Worm (Caenorhabditis elegans) whole organism, L2 larva: ENCODE measurements around the gene nhr-38.

Experiments used
- ama-1 ChIP-seq: fragments of 150-350 bp; optimal IDR thresholded peaks from 2 replicates; lab custom pipeline; 2018; ENCODE audit warnings: inconsistent platforms
- blmp-1 ChIP-seq: sonication (generic microtip); optimal IDR thresholded peaks from 2 replicates; lab custom pipeline; 2017; ENCODE audit warnings: missing genetic modification characterization, mild to moderate bottlenecking, missing compliant biosample characterization, antibody characterized with exemption, moderate library complexity; ENCODE audit not compliant: insufficient read depth
- elt-3 ChIP-seq: sonication (generic microtip); optimal IDR thresholded peaks from 2 replicates; lab custom pipeline; 2017; ENCODE audit warnings: missing biosample characterization, missing genetic modification characterization
- lsy-2 ChIP-seq, 2 experiments: fragments of 150-350 bp in 1 of 2; sonication (generic microtip) in 1 of 2; optimal IDR thresholded peaks; 2 replicates each; lab custom pipeline; 2014 to 2017; ENCODE audit warnings: missing biosample characterization in 2 of 2, missing genetic modification characterization in 2 of 2
- mdl-1 ChIP-seq, 2 experiments: fragments of 150-350 bp in 1 of 2; sonication (generic microtip) in 1 of 2; optimal IDR thresholded peaks; 2 replicates each; lab custom pipeline; 2017; ENCODE audit warnings: missing biosample characterization in 2 of 2, missing genetic modification characterization in 2 of 2
- nhr-11 ChIP-seq: fragments of 150-350 bp; optimal IDR thresholded peaks from 2 replicates; lab custom pipeline; 2014; ENCODE audit warnings: missing biosample characterization, missing genetic modification characterization
- nhr-129 ChIP-seq: fragments of 150-350 bp; optimal IDR thresholded peaks from 2 replicates; lab custom pipeline; 2014; ENCODE audit warnings: missing biosample characterization, missing genetic modification characterization
- nhr-25 ChIP-seq: fragments of 150-350 bp; sonication (generic microtip); optimal IDR thresholded peaks from 3 replicates; lab custom pipeline; 2014; ENCODE audit warnings: missing biosample characterization, missing genetic modification characterization
- sma-3 ChIP-seq: sonication (generic microtip); optimal IDR thresholded peaks from 2 replicates; lab custom pipeline; 2016; ENCODE audit warnings: missing genetic modification reagents, missing genetic modification characterization, missing compliant biosample characterization
- snpc-4 ChIP-seq: fragments of 150-350 bp; optimal IDR thresholded peaks from 2 replicates; lab custom pipeline; 2014; ENCODE audit warnings: missing biosample characterization, missing genetic modification characterization
- unc-39 ChIP-seq: fragments of 150-350 bp; optimal IDR thresholded peaks from 2 replicates; lab custom pipeline; 2014; ENCODE audit warnings: missing biosample characterization, missing genetic modification characterization
- ztf-11 ChIP-seq: sonication (generic microtip); optimal IDR thresholded peaks from 2 replicates; lab custom pipeline; 2017; ENCODE audit warnings: missing biosample characterization, missing genetic modification characterization

DNA sequence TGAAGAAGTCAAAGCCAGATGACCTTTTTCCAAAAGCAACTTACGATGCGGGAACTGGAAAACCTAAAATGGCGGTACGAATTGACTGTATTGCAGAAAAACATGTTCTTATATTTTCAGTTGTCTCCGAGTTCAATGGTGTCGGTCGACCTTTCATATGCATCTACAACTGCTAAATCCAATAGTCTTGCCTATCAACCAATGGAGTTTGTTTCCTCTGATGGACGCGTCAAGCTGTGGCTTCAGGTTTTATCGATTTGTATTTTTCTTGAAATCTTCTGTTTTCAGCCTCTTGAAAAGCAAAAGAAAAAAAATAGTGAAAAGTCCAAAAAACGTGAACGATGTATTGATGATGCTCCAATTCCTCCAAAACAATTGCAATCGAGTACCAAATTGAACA is 4.3 kb downstream of the nhr-38 start:
- TF ChIP-seq nhr-25 (tag; lab: Kevin White, UChicago) (no peak), sma-3 (GFP tag; lab: Kevin White, UChicago) (no peak), blmp-1 (tag; lab: Kevin White, UChicago) (no peak), nhr-129 (tag; lab: Kevin White, UChicago) (no peak), ztf-11 (tag; lab: Kevin White, UChicago) (no peak), unc-39 (tag; lab: Kevin White, UChicago) (no peak), lsy-2 (tag; optimal IDR thresholded peaks at IDR 0.05; lab: Kevin White, UChicago) (no peak), snpc-4 (tag; lab: Kevin White, UChicago) (no peak), elt-3 (tag; lab: Kevin White, UChicago) (no peak), nhr-11 (tag; lab: Kevin White, UChicago) (no peak), ama-1 (lab: Kevin White, UChicago) (no peak), mdl-1 (tag; optimal IDR thresholded peaks at IDR 0.05; lab: Kevin White, UChicago) (no peak)
